Fruit fly (Drosophila melanogaster) ovary, adult (tissue): ENCODE measurements around the gene Klp10A.

Experiments
- CG17801 ChIP-seq: fragments of 200-800 bp; optimal IDR thresholded peaks from 2 replicates; lab custom pipeline; 2019; ENCODE audit warnings: missing biosample characterization, mild to moderate bottlenecking, missing genetic modification characterization, moderate library complexity; ENCODE audit not compliant: partially characterized antibody

Gene Klp10A

dm6 chrX:11144575-11144974, 7.7 kb upstream of the Klp10A start:
- no peak for TF ChIP-seq CG17801 (GFP tag; lab: Kevin White, UChicago)

- TF ChIP-seq CG17801 (GFP tag; lab: Kevin White, UChicago): no peak
These were observed 6.9 kb upstream of the Klp10A start, which contains the start of gene CG15201 for dm6 chrX:11143820-11144219. CG15201 (plus strand) TSS chrX:11144120.

dm6 chrX:11141785-11142591, 5.1 kb upstream of the Klp10A start, which contains the start of the genes CG15199 and CG15202:
CG15199 (minus strand) TSS chrX:11141835.
CG15202 (plus strand) TSS chrX:11142541.
- no peak for TF ChIP-seq CG17801 (GFP tag; lab: Kevin White, UChicago)

dm6 chrX:11140163-11140562, 3.2 kb upstream of the Klp10A start, which contains the start of gene ssp7:
ssp7 (minus strand) TSS chrX:11140263.
- TF ChIP-seq CG17801 (GFP tag; lab: Kevin White, UChicago): no peak

- TF ChIP-seq CG17801 (GFP tag; lab: Kevin White, UChicago): peak; percentile 20
These were observed 758 bp upstream of the Klp10A start, which contains the start of gene CDK2AP1 for dm6 chrX:11137566-11138186. CDK2AP1 (plus strand) TSS chrX:11137859.

dm6 chrX:11135840-11136586, 905 bp downstream of the Klp10A start:
- no peak for TF ChIP-seq CG17801 (GFP tag; lab: Kevin White, UChicago)

dm6 chrX:11132312-11132711, 4.6 kb downstream of the Klp10A start, which contains the start of gene CG44385:
CG44385 (minus strand) TSS chrX:11132412.
- TF ChIP-seq CG17801 (GFP tag; lab: Kevin White, UChicago): no peak

dm6 chrX:11128828-11129227, 8.1 kb downstream of the Klp10A start, which contains the start of gene SrpRalpha:
SrpRalpha (minus strand) TSS chrX:11129087.
- peak; percentile 54 for TF ChIP-seq CG17801 (GFP tag; lab: Kevin White, UChicago)

- peak; percentile 41 for TF ChIP-seq CG17801 (GFP tag; lab: Kevin White, UChicago)
These were observed 12.0 kb downstream of the Klp10A start, which contains the start of gene Rpt3 for dm6 chrX:11124749-11125508. Rpt3 (plus strand) TSS chrX:11125101.

dm6 chrX:11124126-11124748, 12.7 kb downstream of the Klp10A start, which contains the start of gene CG11122:
CG11122 (minus strand) TSS chrX:11124726.
- TF ChIP-seq CG17801 (GFP tag; lab: Kevin White, UChicago): no peak

dm6 chrX:11123561-11123960, 13.4 kb downstream of the Klp10A start:
- no peak for TF ChIP-seq CG17801 (GFP tag; lab: Kevin White, UChicago)

dm6 chrX:11109670-11110069, 27.2 kb downstream of the Klp10A start:
- no peak for TF ChIP-seq CG17801 (GFP tag; lab: Kevin White, UChicago)

- TF ChIP-seq CG17801 (GFP tag; lab: Kevin White, UChicago): no peak
These were observed 28.0 kb downstream of the Klp10A start for dm6 chrX:11108845-11109450.
